Fruit fly (Drosophila melanogaster) whole organism, adult: ENCODE results near the gene CG10175.

Source experiments
- CG5204 ChIP-seq: fragments of 200-800 bp; sonication (Bioruptor generic); optimal IDR thresholded peaks from 2 replicates; lab custom pipeline; 2016; ENCODE audit warnings: missing biosample characterization, missing genetic modification characterization
- Hr96 ChIP-seq: fragments of 200-800 bp; sonication (Bioruptor generic); optimal IDR thresholded peaks from 2 replicates; lab custom pipeline; 2016; ENCODE audit warnings: missing biosample characterization, missing genetic modification characterization
- ovo ChIP-seq: fragments of 200-800 bp; sonication (Bioruptor generic); optimal IDR thresholded peaks from 2 replicates; lab custom pipeline; 2016; ENCODE audit warnings: missing biosample characterization, missing genetic modification characterization

dm6 chr3R:23504760-23505159 lies 26.0 kb downstream of the CG10175 start:
- TF ChIP-seq ovo (GFP tag; lab: Kevin White, UChicago) = no peak
- TF ChIP-seq Hr96 = no peak
- TF ChIP-seq CG5204 (GFP tag; lab: Kevin White, UChicago) = no peak
